Worm (Caenorhabditis elegans): ENCODE measurements around the gene rev-3.

- no peak for TF ChIP-seq nhr-84 (tag; optimal IDR thresholded peaks at IDR 0.05)
- TF ChIP-seq ztf-4 (tag; optimal IDR thresholded peaks at IDR 0.05), result no peak
Observed at ce11 chrIII:5838159-5839046, 48.0 kb upstream of the rev-3 start.

Data from whole organism, L1 larva.